Worm (Caenorhabditis elegans) whole organism, mixed stage, embryonic: ENCODE data around the gene F38A1.6.

Experiments used
- M03D4.4 ChIP-seq: sonication (generic microtip); optimal IDR thresholded peaks from 2 replicates; lab custom pipeline; 2017; ENCODE audit warnings: mild to moderate bottlenecking, missing genetic modification characterization, missing compliant biosample characterization
- bed-3 ChIP-seq: fragments of 200-800 bp; sonication (Bioruptor generic); optimal IDR thresholded peaks from 3 replicates; lab custom pipeline; 2018; ENCODE audit warnings: mild to moderate bottlenecking, missing genetic modification characterization, moderate library complexity, missing compliant biosample characterization
- blmp-1 ChIP-seq: fragments of 150-350 bp; optimal IDR thresholded peaks from 2 replicates; lab custom pipeline; 2014; ENCODE audit warnings: missing biosample characterization, missing genetic modification characterization
- ceh-39 ChIP-seq: fragments of 150-350 bp; optimal IDR thresholded peaks from 2 replicates; lab custom pipeline; 2014; ENCODE audit warnings: missing biosample characterization, missing genetic modification characterization
- ceh-43 ChIP-seq: fragments of 200-800 bp; sonication (Bioruptor generic); optimal IDR thresholded peaks from 2 replicates; lab custom pipeline; 2018; ENCODE audit warnings: mild to moderate bottlenecking, missing genetic modification characterization, moderate library complexity, missing compliant biosample characterization
- ceh-83 ChIP-seq: fragments of 200-800 bp; sonication (Bioruptor generic); optimal IDR thresholded peaks from 2 replicates; lab custom pipeline; 2018; ENCODE audit warnings: mild to moderate bottlenecking, missing genetic modification characterization, missing compliant biosample characterization
- ces-1 ChIP-seq: fragments of 150-350 bp; optimal IDR thresholded peaks from 2 replicates; lab custom pipeline; 2014; ENCODE audit warnings: missing biosample characterization, missing genetic modification reagents, missing genetic modification characterization
- drap-1 ChIP-seq: fragments of 200-800 bp; sonication (Bioruptor generic); optimal IDR thresholded peaks from 3 replicates; lab custom pipeline; 2018; ENCODE audit warnings: mild to moderate bottlenecking, missing genetic modification characterization, missing compliant biosample characterization
- elt-1 ChIP-seq: sonication (generic microtip); optimal IDR thresholded peaks from 2 replicates; lab custom pipeline; 2017; ENCODE audit warnings: missing genetic modification characterization, mild to moderate bottlenecking, missing compliant biosample characterization, antibody characterized with exemption, moderate library complexity, borderline replicate concordance; ENCODE audit not compliant: insufficient read depth
- elt-3 ChIP-seq: fragments of 150-350 bp; optimal IDR thresholded peaks from 2 replicates; lab custom pipeline; 2014; ENCODE audit warnings: missing biosample characterization, missing genetic modification characterization
- flh-1 ChIP-seq: fragments of 200-800 bp; sonication (Bioruptor generic); optimal IDR thresholded peaks from 2 replicates; lab custom pipeline; 2018; ENCODE audit warnings: mild to moderate bottlenecking, missing genetic modification characterization, moderate library complexity, missing compliant biosample characterization
- ham-2 ChIP-seq: fragments of 200-800 bp; sonication (Bioruptor generic); optimal IDR thresholded peaks from 2 replicates; lab custom pipeline; 2018; ENCODE audit warnings: mild to moderate bottlenecking, missing genetic modification characterization, missing compliant biosample characterization
- lin-13 ChIP-seq: fragments of 150-350 bp; optimal IDR thresholded peaks from 2 replicates; lab custom pipeline; 2014; ENCODE audit warnings: missing biosample characterization, missing genetic modification characterization
- lin-32 ChIP-seq: fragments of 200-800 bp; sonication (Bioruptor generic); optimal IDR thresholded peaks from 2 replicates; lab custom pipeline; 2018; ENCODE audit warnings: mild to moderate bottlenecking, missing genetic modification characterization, missing compliant biosample characterization
- lsy-2 ChIP-seq: fragments of 150-350 bp; optimal IDR thresholded peaks from 2 replicates; lab custom pipeline; 2014; ENCODE audit warnings: missing biosample characterization, missing genetic modification characterization
- mab-5 ChIP-seq: fragments of 150-350 bp; optimal IDR thresholded peaks from 2 replicates; lab custom pipeline; 2014; ENCODE audit warnings: missing biosample characterization, missing genetic modification characterization
- mep-1 ChIP-seq: fragments of 150-350 bp; optimal IDR thresholded peaks from 2 replicates; lab custom pipeline; 2017; ENCODE audit warnings: missing biosample characterization, missing genetic modification reagents, missing genetic modification characterization, inconsistent platforms
- mls-2 ChIP-seq: sonication (generic microtip); optimal IDR thresholded peaks from 2 replicates; lab custom pipeline; 2016; ENCODE audit warnings: mild to moderate bottlenecking, missing genetic modification characterization, moderate library complexity, missing compliant biosample characterization
- nhr-237 ChIP-seq: fragments of 150-350 bp; optimal IDR thresholded peaks from 2 replicates; lab custom pipeline; 2014; ENCODE audit warnings: missing biosample characterization, missing genetic modification characterization
- nhr-28 ChIP-seq: fragments of 150-350 bp; optimal IDR thresholded peaks from 2 replicates; lab custom pipeline; 2014; ENCODE audit warnings: missing biosample characterization, missing genetic modification characterization
- nhr-76 ChIP-seq: sonication (generic microtip); optimal IDR thresholded peaks from 2 replicates; lab custom pipeline; 2017; ENCODE audit warnings: missing biosample characterization, missing genetic modification characterization
- pha-4 ChIP-seq: fragments of 150-350 bp; optimal IDR thresholded peaks from 2 replicates; lab custom pipeline; 2018; ENCODE audit warnings: missing biosample characterization, missing genetic modification reagents, missing genetic modification characterization
- sem-2 ChIP-seq: fragments of 200-800 bp; sonication (Bioruptor generic); optimal IDR thresholded peaks from 2 replicates; lab custom pipeline; 2018; ENCODE audit warnings: mild to moderate bottlenecking, missing genetic modification characterization, missing compliant biosample characterization
- snpc-4 ChIP-seq: fragments of 150-350 bp; optimal IDR thresholded peaks from 2 replicates; lab custom pipeline; 2014; ENCODE audit warnings: missing biosample characterization, missing genetic modification characterization
- sptf-1 ChIP-seq: sonication (generic microtip); optimal IDR thresholded peaks from 2 replicates; lab custom pipeline; 2017; ENCODE audit warnings: mild to moderate bottlenecking, missing genetic modification characterization, moderate library complexity, missing compliant biosample characterization
- tbx-8 ChIP-seq: fragments of 200-800 bp; sonication (Bioruptor generic); optimal IDR thresholded peaks from 2 replicates; lab custom pipeline; 2018; ENCODE audit warnings: mild to moderate bottlenecking, missing genetic modification characterization, moderate library complexity, missing compliant biosample characterization
- unc-120 ChIP-seq: sonication (generic microtip); optimal IDR thresholded peaks from 2 replicates; lab custom pipeline; 2017; ENCODE audit warnings: missing genetic modification characterization, missing compliant biosample characterization; ENCODE audit not compliant: poor library complexity, severe bottlenecking
- unc-39 ChIP-seq: fragments of 150-350 bp; optimal IDR thresholded peaks from 2 replicates; lab custom pipeline; 2014; ENCODE audit warnings: missing biosample characterization, missing genetic modification characterization
- zip-8 ChIP-seq: fragments of 150-350 bp; optimal IDR thresholded peaks from 2 replicates; lab custom pipeline; 2014; ENCODE audit warnings: missing biosample characterization, missing genetic modification characterization
- ztf-11 ChIP-seq: fragments of 150-350 bp; optimal IDR thresholded peaks from 2 replicates; lab custom pipeline; 2014; ENCODE audit warnings: missing biosample characterization, missing genetic modification characterization

The F38A1.6 gene

ce11 chrIV:1224781-1225180 is 26.9 kb upstream of the F38A1.6 start:
- no peak for TF ChIP-seq nhr-76 (tag; lab: Kevin White, UChicago)
- TF ChIP-seq nhr-237 (tag; lab: Kevin White, UChicago), result no peak
- no peak for TF ChIP-seq mep-1 (tag; lab: Kevin White, UChicago)
- no peak for TF ChIP-seq lin-32 (GFP tag; lab: Kevin White, UChicago)

DNA sequence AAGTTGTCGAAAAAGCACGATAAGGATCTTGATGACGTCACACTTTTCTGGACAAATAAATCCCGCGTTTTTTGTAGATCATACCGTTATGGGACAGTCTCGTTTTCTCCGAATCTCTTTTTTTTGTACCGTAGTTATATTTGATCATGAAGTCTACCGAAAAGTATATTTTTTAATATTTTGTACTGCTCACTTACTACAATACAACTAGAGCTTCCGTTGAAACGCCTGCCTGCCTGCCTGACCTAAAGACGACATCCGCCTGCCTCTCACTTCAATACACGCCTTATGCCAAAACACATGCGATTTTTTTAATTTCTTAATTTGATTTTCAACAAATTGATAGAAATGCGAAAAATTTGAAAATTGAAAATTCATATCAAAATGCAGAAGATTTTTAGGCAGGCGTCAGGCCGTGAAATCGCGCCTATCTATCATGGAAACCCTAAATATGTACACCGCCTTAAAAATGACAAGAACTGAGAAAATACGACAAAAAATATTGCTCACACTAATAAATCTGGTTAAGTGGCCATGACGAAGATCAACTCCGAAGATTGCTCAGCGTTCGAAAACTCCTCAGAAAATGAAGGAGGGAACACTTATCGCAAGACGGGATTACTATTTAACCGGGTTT is 25.9 kb upstream of the F38A1.6 start, which contains the start of gene W09G12.8:
TSS of gene W09G12.8 (plus strand) at position 587 of the 637 bp plus-strand sequence.
- peak; percentile 0 for TF ChIP-seq zip-8
- TF ChIP-seq ceh-43 (GFP tag; lab: Kevin White, UChicago), result no peak

- TF ChIP-seq blmp-1 (no peak), lin-13 (tag; lab: Kevin White, UChicago) (no peak), unc-120 (tag; lab: Kevin White, UChicago) (no peak), ces-1 (GFP tag; lab: Kevin White, UChicago) (no peak), lin-32 (GFP tag; lab: Kevin White, UChicago) (no peak), lsy-2 (tag; lab: Kevin White, UChicago) (no peak), unc-39 (tag; lab: Kevin White, UChicago) (no peak), ceh-39 (no peak), flh-1 (no peak), mab-5 (tag; lab: Kevin White, UChicago) (no peak), M03D4.4 (tag; lab: Kevin White, UChicago) (no peak), sptf-1 (tag; lab: Kevin White, UChicago) (no peak), drap-1 (no peak), sem-2 (GFP tag; lab: Kevin White, UChicago) (no peak)
Observed at ce11 chrIV:1228675-1229130, 23.0 kb upstream of the F38A1.6 start, which contains the start of gene W09G12.7. TSS of gene W09G12.7 (plus strand) at chrIV:1229080.

DNA sequence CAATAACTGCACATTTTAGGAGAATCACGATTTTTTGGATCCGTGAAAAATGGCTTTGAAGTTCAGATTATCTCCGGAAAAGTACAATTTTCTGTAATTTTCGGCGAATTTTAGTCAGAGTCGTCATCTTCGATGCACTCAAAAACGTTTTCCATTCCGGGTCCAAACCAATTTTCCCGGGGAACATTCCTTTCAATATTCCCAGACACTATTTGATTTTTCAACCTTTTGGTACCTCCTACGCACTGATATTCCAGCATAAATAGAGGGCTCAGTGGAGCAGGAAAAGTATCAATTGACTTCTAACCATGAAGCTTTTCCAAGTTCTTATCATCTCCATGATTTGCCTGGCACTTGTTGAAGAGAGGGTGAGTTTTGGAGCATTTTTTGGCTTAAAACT is 20.1 kb upstream of the F38A1.6 start, which contains the start of gene W09G12.6:
TSS of gene W09G12.6 (plus strand) at position 301 of the 400 bp plus-strand sequence.
- TF ChIP-seq mls-2 (no peak), flh-1 (no peak), lsy-2 (tag; lab: Kevin White, UChicago) (no peak), nhr-28 (no peak), zip-8 (no peak)

DNA sequence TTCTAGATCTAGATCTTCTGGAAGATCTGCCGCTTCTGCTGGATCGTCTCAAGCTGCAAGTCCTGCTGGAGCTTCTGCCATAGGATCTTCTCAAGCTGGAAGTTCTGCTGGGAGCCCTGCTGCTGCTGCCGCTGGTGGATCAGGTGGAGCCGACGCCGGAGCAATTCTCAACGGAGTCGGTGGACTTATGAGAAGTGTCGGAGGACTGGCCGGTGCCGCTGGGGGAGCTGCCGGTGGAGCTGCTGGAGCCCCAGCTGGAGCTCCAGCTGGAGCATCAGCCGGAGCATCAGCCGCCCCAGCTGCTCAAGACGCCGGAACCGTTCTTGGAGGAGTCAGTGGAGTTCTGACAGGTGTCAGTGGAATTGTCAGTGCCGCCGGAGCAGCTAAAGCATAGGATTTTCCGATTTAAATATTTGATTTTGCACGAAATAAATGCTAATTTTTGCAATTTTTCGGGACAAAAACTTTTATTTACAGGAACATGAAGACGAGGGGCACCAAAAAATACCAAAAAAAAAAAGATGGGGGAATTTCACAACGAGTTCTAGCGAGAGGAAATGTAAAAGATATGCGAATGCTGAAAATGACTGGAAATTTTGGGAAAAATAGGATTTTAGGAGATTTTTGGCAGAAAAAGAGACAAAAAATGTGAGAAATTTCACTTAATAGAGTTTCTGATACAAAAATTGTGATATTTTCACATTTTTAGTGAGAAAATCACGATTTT is 19.1 kb upstream of the F38A1.6 start:
- TF ChIP-seq nhr-28 (no peak), pha-4 (tag; lab: Kevin White, UChicago) (no peak), ces-1 (GFP tag; lab: Kevin White, UChicago) (no peak), elt-1 (tag; lab: Kevin White, UChicago) (no peak), nhr-76 (tag; lab: Kevin White, UChicago) (no peak), mab-5 (tag; lab: Kevin White, UChicago) (no peak), tbx-8 (GFP tag; lab: Kevin White, UChicago) (no peak), snpc-4 (tag; lab: Kevin White, UChicago) (no peak), bed-3 (no peak), elt-3 (tag; lab: Kevin White, UChicago) (no peak), ceh-83 (GFP tag; lab: Kevin White, UChicago) (no peak), ceh-39 (no peak), nhr-237 (tag; lab: Kevin White, UChicago) (no peak), drap-1 (no peak), ztf-11 (tag; lab: Kevin White, UChicago) (no peak), lin-13 (tag; lab: Kevin White, UChicago) (no peak), ham-2 (GFP tag; lab: Kevin White, UChicago) (no peak)
